Fruit fly (Drosophila melanogaster): Measurements from ENCODE around the gene Srx.
A peak's percentile ranks its signal among the peaks of the same experiment; 100 is the strongest.

The Srx gene

dm6 chrX:17850179-17850578 is 6.6 kb upstream of the Srx start, which contains the start of the genes CG15814 and Spt7 (continued):
- TF ChIP-seq CG14860 (GFP tag; IDR thresholded peaks at IDR 0.05; ENCODE audit: partially characterized antibody) (peak; percentile 77), CG4360 (GFP tag; IDR thresholded peaks at IDR 0.05) (0 out of 2 replicates have a peak, but pooled peaks have one; percentile 8), zen2 (GFP tag; IDR thresholded peaks at IDR 0.05; ENCODE audit: partially characterized antibody) (peak; percentile 80; the same call in 2 of the 3 replicates), Med (GFP tag) (peak; percentile 94), CG11247 (GFP tag; IDR thresholded peaks at IDR 0.05) (0 out of 2 replicates have a peak, but pooled peaks have one; percentile 10), CG2875 (GFP tag; optimal IDR thresholded peaks at IDR 0.05) (no peak), CG13287 (GFP tag; IDR thresholded peaks at IDR 0.05; ENCODE audit: partially characterized antibody) (peak; percentile 88), phol (tag; optimal IDR thresholded peaks at IDR 0.05) (peak; percentile 49), B-H2 (GFP tag; optimal IDR thresholded peaks at IDR 0.05) (peak; percentile 23), CG1233 (GFP tag; optimal IDR thresholded peaks at IDR 0.05) (peak; percentile 2), CG33557 (GFP tag; optimal IDR thresholded peaks at IDR 0.05) (peak; percentile 30), oc (tag; optimal IDR thresholded peaks at IDR 0.05) (no peak), CG6272 (GFP tag; IDR thresholded peaks at IDR 0.05) (no peak), Nf-YC (tag; optimal IDR thresholded peaks at IDR 0.05) (peak; percentile 33), Abd-B (GFP tag; optimal IDR thresholded peaks at IDR 0.05) (peak; percentile 24), CG13624 (GFP tag; optimal IDR thresholded peaks at IDR 0.05) (peak; percentile 20), CG3995 (GFP tag; optimal IDR thresholded peaks at IDR 0.05) (peak; percentile 61), gce (GFP tag; IDR thresholded peaks at IDR 0.05) (no peak), CG6683 (GFP tag; optimal IDR thresholded peaks at IDR 0.05) (peak; percentile 31), mirr (GFP tag; optimal IDR thresholded peaks at IDR 0.05) (peak; percentile 40), vvl (GFP tag; IDR thresholded peaks at IDR 0.05) (peak; percentile 18; the same call in 1 of the 2 replicates), ems (GFP tag; optimal IDR thresholded peaks at IDR 0.05) (peak; percentile 30), Pdp1 (GFP tag; optimal IDR thresholded peaks at IDR 0.05) (peak in 1 of 2 experiments; percentile 53), amos (GFP tag; IDR thresholded peaks at IDR 0.05; ENCODE audit: partially characterized antibody) (peak; percentile 90), Xrp1 (GFP tag; IDR thresholded peaks at IDR 0.05) (0 out of 2 replicates have a peak, but pooled peaks have one; percentile 24)

dm6 chrX:17852457-17852856 is 4.3 kb upstream of the Srx start, which contains the start of gene CG32554:
Gene CG32554, minus strand, starts transcription at chrX:17852685.
- no peak for TF ChIP-seq H2.0 (GFP tag; IDR thresholded peaks at IDR 0.05)
- TF ChIP-seq ERR (GFP tag; optimal IDR thresholded peaks at IDR 0.05): no peak
- TF ChIP-seq CG14667 (GFP tag; IDR thresholded peaks at IDR 0.05): no peak
- peak; percentile 47 for TF ChIP-seq CG2116 (GFP tag; optimal IDR thresholded peaks at IDR 0.05)
- peak; percentile 83 for TF ChIP-seq inv (GFP tag; IDR thresholded peaks at IDR 0.05; ENCODE audit: partially characterized antibody)
- no peak for TF ChIP-seq jigr1 (GFP tag; IDR thresholded peaks at IDR 0.05)
- no peak for TF ChIP-seq maf-S (GFP tag; optimal IDR thresholded peaks at IDR 0.05)
- no peak for TF ChIP-seq Mes4 (GFP tag; optimal IDR thresholded peaks at IDR 0.05)
- TF ChIP-seq Hmx (GFP tag; optimal IDR thresholded peaks at IDR 0.05): no peak
- TF ChIP-seq Sin3A (optimal IDR thresholded peaks at IDR 0.05): peak; percentile 5
- no peak for TF ChIP-seq CoRest (tag; optimal IDR thresholded peaks at IDR 0.05)
- TF ChIP-seq tna (GFP tag; IDR thresholded peaks at IDR 0.05; ENCODE audit: partially characterized antibody): peak; percentile 85
- TF ChIP-seq CG11093 (GFP tag; IDR thresholded peaks at IDR 0.05): no peak
- no peak for TF ChIP-seq CG9727 (GFP tag; optimal IDR thresholded peaks at IDR 0.05)
- TF ChIP-seq NC2β (GFP tag; optimal IDR thresholded peaks at IDR 0.05): no peak
- no peak for TF ChIP-seq Six4 (GFP tag; optimal IDR thresholded peaks at IDR 0.05)
- no peak for TF ChIP-seq Trl (optimal IDR thresholded peaks at IDR 0.05)
- TF ChIP-seq Trl (GFP tag; optimal IDR thresholded peaks at IDR 0.05): no peak
- no peak for TF ChIP-seq CG11085 (GFP tag; IDR thresholded peaks at IDR 0.05)
- no peak for TF ChIP-seq CG7357 (GFP tag; IDR thresholded peaks at IDR 0.05)
- TF ChIP-seq CG7928 (GFP tag; optimal IDR thresholded peaks at IDR 0.05): no peak
- no peak for TF ChIP-seq lola (GFP tag; optimal IDR thresholded peaks at IDR 0.05)
- TF ChIP-seq CG12236 (GFP tag; optimal IDR thresholded peaks at IDR 0.05): no peak
- TF ChIP-seq Ets97D (GFP tag; optimal IDR thresholded peaks at IDR 0.05): peak; percentile 23
- peak; percentile 73 for TF ChIP-seq Dref (GFP tag; IDR thresholded peaks at IDR 0.05)
- TF ChIP-seq Sry-δ (GFP tag; optimal IDR thresholded peaks at IDR 0.05): peak; percentile 64
- TF ChIP-seq gsb (GFP tag; IDR thresholded peaks at IDR 0.05): no peak
- no peak for TF ChIP-seq hth (optimal IDR thresholded peaks at IDR 0.05)
